Fruit fly (Drosophila melanogaster): Measurements from ENCODE around the gene CG31142.

CG31142 gene

DNA sequence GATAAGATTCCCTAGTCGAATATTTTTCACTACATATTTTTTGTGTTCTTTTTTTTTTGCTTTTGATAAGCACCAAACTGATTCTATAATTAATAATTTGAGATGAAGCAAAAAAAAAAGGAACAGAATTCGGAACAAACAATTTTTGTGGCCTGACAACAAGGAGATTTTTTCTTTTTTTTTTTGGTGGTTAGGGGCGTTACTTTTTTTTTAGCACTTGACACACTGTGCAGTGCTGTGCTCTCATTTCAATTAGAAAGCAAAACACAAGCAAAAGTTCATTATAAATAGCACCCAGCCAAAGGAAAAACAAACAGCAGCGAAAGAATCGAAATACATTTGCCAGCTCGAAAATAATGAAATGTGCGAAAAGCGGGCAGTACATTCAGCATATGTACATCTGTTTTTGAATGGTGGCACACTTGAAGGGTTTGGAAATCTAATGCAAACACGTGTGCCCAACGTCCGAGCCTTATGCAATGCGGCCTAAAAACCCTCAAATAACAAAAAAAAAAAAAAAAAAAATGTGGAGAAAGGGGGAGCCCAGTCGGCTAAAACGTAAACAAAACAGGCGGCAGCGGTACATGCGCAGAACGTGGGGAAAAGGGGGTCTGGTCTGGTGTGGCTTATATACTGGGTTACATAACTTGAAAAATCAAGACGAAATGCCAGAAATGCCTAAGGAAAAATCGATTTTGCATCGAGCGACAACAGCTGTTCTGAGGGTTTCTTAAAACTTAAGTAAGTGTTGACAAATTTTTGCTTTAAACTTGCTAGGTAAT is 12.8 kb downstream of the CG31142 start (continued):
- TF ChIP-seq lz (GFP tag; optimal IDR thresholded peaks at IDR 0.05) (peak; percentile 38), dac (GFP tag; optimal IDR thresholded peaks at IDR 0.05) (no peak), Hr39 (GFP tag; optimal IDR thresholded peaks at IDR 0.05) (peak; percentile 26), CG10631 (GFP tag; optimal IDR thresholded peaks at IDR 0.05) (no peak), Eip75B (GFP tag; optimal IDR thresholded peaks at IDR 0.05) (peak; percentile 34), CG3919 (GFP tag; optimal IDR thresholded peaks at IDR 0.05) (peak; percentile 23), CG8632 (GFP tag; optimal IDR thresholded peaks at IDR 0.05) (no peak), vri (GFP tag; optimal IDR thresholded peaks at IDR 0.05) (peak; percentile 55), Eip93F (GFP tag; optimal IDR thresholded peaks at IDR 0.05) (no peak), Eip78C (GFP tag) (peak; percentile 78), salr (GFP tag; optimal IDR thresholded peaks at IDR 0.05) (peak in 1 of 2 experiments; percentile 29), CG11902 (GFP tag; optimal IDR thresholded peaks at IDR 0.05) (no peak), CG11762 (GFP tag; optimal IDR thresholded peaks at IDR 0.05; ENCODE audit: insufficient read depth) (no peak), esn (GFP tag; optimal IDR thresholded peaks at IDR 0.05) (peak; percentile 40), OdsH (GFP tag; optimal IDR thresholded peaks at IDR 0.05) (peak; percentile 27), CG9139 (GFP tag; optimal IDR thresholded peaks at IDR 0.05) (no peak)

DNA sequence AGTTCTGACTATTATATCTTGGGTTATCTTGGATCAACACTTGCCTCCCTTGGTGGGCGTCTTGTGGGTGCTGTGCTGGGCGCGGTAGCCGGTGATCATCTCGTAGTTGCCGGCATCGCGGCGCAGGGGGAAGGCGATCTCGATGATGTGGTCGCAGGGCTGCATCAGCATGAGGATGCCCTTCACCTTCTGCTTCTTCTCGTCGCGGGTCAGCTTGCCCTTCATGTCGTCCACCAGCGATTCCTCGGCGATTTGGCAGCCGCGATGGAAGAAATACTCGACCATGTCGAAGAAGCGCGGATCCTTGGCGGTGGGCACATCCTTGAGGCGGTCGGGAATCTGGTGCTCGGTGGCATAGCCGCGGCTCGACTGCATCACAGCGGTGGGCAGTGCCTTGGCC is 13.5 kb downstream of the CG31142 start:
- no peak for TF ChIP-seq Eip93F (GFP tag; optimal IDR thresholded peaks at IDR 0.05)
- TF ChIP-seq CG8119 (GFP tag; IDR thresholded peaks at IDR 0.05), result no peak
- no peak for TF ChIP-seq Ets96B (tag; optimal IDR thresholded peaks at IDR 0.05)
- TF ChIP-seq Sox102F (GFP tag; optimal IDR thresholded peaks at IDR 0.05), result no peak
- no peak for TF ChIP-seq CG16779 (tag; optimal IDR thresholded peaks at IDR 0.05)
- no peak for TF ChIP-seq achi (GFP tag; optimal IDR thresholded peaks at IDR 0.05)
- no peak for TF ChIP-seq CG15336 (GFP tag; IDR thresholded peaks at IDR 0.05)
- TF ChIP-seq Eip78C (GFP tag), result no peak

DNA sequence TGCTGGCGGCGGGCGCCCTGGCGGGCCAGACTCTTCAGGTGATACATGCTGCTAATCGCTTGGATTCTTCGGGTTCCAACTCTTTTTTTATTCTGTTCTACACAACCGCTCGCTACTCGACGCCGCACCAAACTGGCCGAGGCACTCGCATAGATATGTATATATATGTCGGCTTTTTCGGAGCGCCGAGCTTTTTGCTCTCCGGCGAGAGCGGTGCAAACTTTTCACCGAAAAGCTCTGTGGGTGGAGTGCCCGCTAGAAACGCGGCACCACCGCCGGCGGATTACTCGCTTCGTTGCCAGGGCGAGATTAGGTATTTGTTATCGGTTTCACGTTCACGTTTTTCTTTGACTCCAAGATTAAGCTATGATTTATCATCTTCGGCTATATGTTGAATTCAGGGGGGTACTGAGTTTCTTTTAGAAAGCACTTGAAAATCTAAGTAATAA is 13.9 kb downstream of the CG31142 start, which contains the start of gene Gdh:
TSS of gene Gdh (minus strand) at position 137 of the 449 bp plus-strand sequence.
- TF ChIP-seq CG34406 (GFP tag; optimal IDR thresholded peaks at IDR 0.05), result no peak
- no peak for TF ChIP-seq CG3919 (GFP tag; optimal IDR thresholded peaks at IDR 0.05)
- no peak for TF ChIP-seq CG6276 (GFP tag; optimal IDR thresholded peaks at IDR 0.05)
- peak; percentile 13 for TF ChIP-seq CG3032 (tag; optimal IDR thresholded peaks at IDR 0.05)
- TF ChIP-seq Hr38 (GFP tag; optimal IDR thresholded peaks at IDR 0.05), result no peak
- TF ChIP-seq svp (GFP tag), result peak; percentile 78
- TF ChIP-seq CG7368 (GFP tag; optimal IDR thresholded peaks at IDR 0.05), result no peak
- TF ChIP-seq salr (GFP tag; optimal IDR thresholded peaks at IDR 0.05), result no peak
- peak; percentile 43; the same call in 2 of the 3 replicates for TF ChIP-seq CG6163 (GFP tag; IDR thresholded peaks at IDR 0.05)
- no peak for TF ChIP-seq CG11294 (GFP tag; IDR thresholded peaks at IDR 0.05)
- TF ChIP-seq ss (GFP tag; optimal IDR thresholded peaks at IDR 0.05), result peak; percentile 30 to 40
- TF ChIP-seq CG15336 (GFP tag; IDR thresholded peaks at IDR 0.05), result peak; percentile 48; the same call in 1 of the 2 replicates
- TF ChIP-seq Sox102F (GFP tag; optimal IDR thresholded peaks at IDR 0.05), result peak; percentile 31
- peak; percentile 40 for TF ChIP-seq CG16779 (tag; optimal IDR thresholded peaks at IDR 0.05)
- TF ChIP-seq CG6854 (GFP tag; optimal IDR thresholded peaks at IDR 0.05), result peak; percentile 65
- TF ChIP-seq Eip78C (GFP tag), result peak; percentile 62
- no peak for TF ChIP-seq OdsH (GFP tag; optimal IDR thresholded peaks at IDR 0.05)
- TF ChIP-seq CG32006 (GFP tag; optimal IDR thresholded peaks at IDR 0.05), result no peak
- TF ChIP-seq dsx (GFP tag; optimal IDR thresholded peaks at IDR 0.05; ENCODE audit: poor library complexity, severe bottlenecking), result peak; percentile 15
- TF ChIP-seq CG8119 (GFP tag; IDR thresholded peaks at IDR 0.05), result peak; percentile 49; the same call in 2 of the 3 replicates
- no peak for TF ChIP-seq Ets96B (tag; optimal IDR thresholded peaks at IDR 0.05)
- no peak for TF ChIP-seq Blimp-1 (GFP tag; optimal IDR thresholded peaks at IDR 0.05)
- peak; percentile 28 for TF ChIP-seq topi (GFP tag; optimal IDR thresholded peaks at IDR 0.05)
- no peak for TF ChIP-seq fd59A (GFP tag; optimal IDR thresholded peaks at IDR 0.05)
- TF ChIP-seq net (GFP tag; optimal IDR thresholded peaks at IDR 0.05), result peak; percentile 45
- TF ChIP-seq dac (GFP tag; optimal IDR thresholded peaks at IDR 0.05), result no peak
- peak; percentile 70; the same call in 2 of the 3 replicates for TF ChIP-seq eg (GFP tag; IDR thresholded peaks at IDR 0.05)
- peak; percentile 20 for TF ChIP-seq Eip75B (GFP tag; optimal IDR thresholded peaks at IDR 0.05)
- peak; percentile 11 for TF ChIP-seq CG1621 (tag; optimal IDR thresholded peaks at IDR 0.05)
- peak; percentile 29 for TF ChIP-seq esn (GFP tag; optimal IDR thresholded peaks at IDR 0.05)
- peak; percentile 51 for TF ChIP-seq vri (GFP tag; optimal IDR thresholded peaks at IDR 0.05)

All from whole organism, prepupa.